Fruit fly (Drosophila melanogaster) whole organism, pupa: Measurements from ENCODE around the gene Naa20A.

ENCODE experiments used
- CG10348 ChIP-seq: fragments of 200-800 bp; sonication (Bioruptor generic); IDR thresholded peaks from 2 replicates; pipeline ENCODE4 v1.3.6; 2022; ENCODE audit warnings: missing biosample characterization, missing genetic modification characterization
- CG12605 ChIP-seq: fragments of 200-800 bp; sonication (Bioruptor generic); IDR thresholded peaks from 2 replicates; pipeline ENCODE4 v1.3.6; 2022; ENCODE audit warnings: missing biosample characterization, missing genetic modification characterization
- CG13204 ChIP-seq: fragments of 200-800 bp; sonication (Bioruptor generic); optimal IDR thresholded peaks from 2 replicates; lab custom pipeline; 2018; ENCODE audit warnings: missing biosample characterization, mild to moderate bottlenecking, missing genetic modification characterization, moderate library complexity
- CG14655 ChIP-seq: fragments of 200-800 bp; sonication (Bioruptor generic); optimal IDR thresholded peaks from 3 replicates; lab custom pipeline; 2017; ENCODE audit warnings: mild to moderate bottlenecking, missing biosample characterization, missing genetic modification reagents, missing genetic modification characterization
- CG15710 ChIP-seq: fragments of 200-800 bp; sonication (Bioruptor generic); optimal IDR thresholded peaks from 2 replicates; lab custom pipeline; 2018; ENCODE audit warnings: missing biosample characterization, mild to moderate bottlenecking, missing genetic modification characterization, moderate library complexity
- CG17806 ChIP-seq: fragments of 200-800 bp; sonication (Bioruptor generic); optimal IDR thresholded peaks from 2 replicates; lab custom pipeline; 2018; ENCODE audit warnings: missing biosample characterization, mild to moderate bottlenecking, missing genetic modification characterization, moderate library complexity
- CG32121 ChIP-seq: fragments of 200-800 bp; sonication (Bioruptor generic); IDR thresholded peaks from 2 replicates; pipeline ENCODE4 v1.3.6; 2022; ENCODE audit warnings: missing biosample characterization, missing genetic modification characterization
- CG34367 ChIP-seq: fragments of 200-800 bp; sonication (Bioruptor generic); optimal IDR thresholded peaks from 2 replicates; lab custom pipeline; 2018; ENCODE audit warnings: missing biosample characterization, mild to moderate bottlenecking, missing genetic modification characterization
- CG4496 ChIP-seq: fragments of 200-800 bp; sonication (Bioruptor generic); IDR thresholded peaks from 3 replicates; pipeline ENCODE4 v1.3.6; 2022; ENCODE audit warnings: missing biosample characterization, missing genetic modification characterization
- CG8159 ChIP-seq: fragments of 200-800 bp; sonication (Bioruptor generic); optimal IDR thresholded peaks from 3 replicates; lab custom pipeline; 2018; ENCODE audit warnings: missing biosample characterization, mild to moderate bottlenecking, missing genetic modification characterization, moderate library complexity
- CG8301 ChIP-seq: fragments of 200-800 bp; sonication (Bioruptor generic); optimal IDR thresholded peaks from 2 replicates; lab custom pipeline; 2018; ENCODE audit warnings: missing biosample characterization, mild to moderate bottlenecking, missing genetic modification characterization
- CG9948 ChIP-seq: fragments of 200-800 bp; sonication (Bioruptor generic); optimal IDR thresholded peaks from 2 replicates; lab custom pipeline; 2018; ENCODE audit warnings: missing biosample characterization, mild to moderate bottlenecking, missing genetic modification characterization, moderate library complexity
- D1 ChIP-seq: fragments of 200-800 bp; sonication (Bioruptor generic); optimal IDR thresholded peaks from 2 replicates; lab custom pipeline; 2018; ENCODE audit warnings: missing biosample characterization, mild to moderate bottlenecking, missing genetic modification characterization, moderate library complexity
- EcR ChIP-seq: fragments of 200-800 bp; sonication (Bioruptor generic); optimal IDR thresholded peaks from 3 replicates; lab custom pipeline; 2019; ENCODE audit warnings: missing biosample characterization, missing genetic modification characterization, mild to moderate bottlenecking, moderate library complexity, missing genetic modification reagents
- Ets98B ChIP-seq: fragments of 200-800 bp; sonication (Bioruptor generic); IDR thresholded peaks from 2 replicates; pipeline ENCODE4 v1.3.6; 2022; ENCODE audit warnings: missing biosample characterization, missing genetic modification characterization
- Pif1A ChIP-seq: fragments of 200-800 bp; sonication (Bioruptor generic); optimal IDR thresholded peaks from 3 replicates; lab custom pipeline; 2016; ENCODE audit warnings: missing biosample characterization, missing genetic modification characterization
- Pif1B ChIP-seq: fragments of 200-800 bp; sonication (Bioruptor generic); optimal IDR thresholded peaks from 3 replicates; lab custom pipeline; 2016; ENCODE audit warnings: missing biosample characterization, missing genetic modification characterization
- Snoo ChIP-seq: fragments of 200-800 bp; sonication (Bioruptor generic); optimal IDR thresholded peaks from 3 replicates; lab custom pipeline; 2017; ENCODE audit warnings: missing biosample characterization, mild to moderate bottlenecking, missing genetic modification characterization, inconsistent platforms
- fd96Ca ChIP-seq: fragments of 200-800 bp; sonication (Bioruptor generic); IDR thresholded peaks from 3 replicates; pipeline ENCODE4 v1.3.6; 2022; ENCODE audit warnings: missing biosample characterization, missing genetic modification characterization
- gl ChIP-seq: fragments of 200-800 bp; sonication (Bioruptor generic); optimal IDR thresholded peaks from 2 replicates; lab custom pipeline; 2018; ENCODE audit warnings: missing biosample characterization, mild to moderate bottlenecking, missing genetic modification characterization
- rn ChIP-seq: fragments of 200-800 bp; sonication (Bioruptor generic); IDR thresholded peaks from 2 replicates; pipeline ENCODE4 v1.3.6; 2022; ENCODE audit warnings: missing biosample characterization, missing genetic modification characterization

Naa20A gene

DNA sequence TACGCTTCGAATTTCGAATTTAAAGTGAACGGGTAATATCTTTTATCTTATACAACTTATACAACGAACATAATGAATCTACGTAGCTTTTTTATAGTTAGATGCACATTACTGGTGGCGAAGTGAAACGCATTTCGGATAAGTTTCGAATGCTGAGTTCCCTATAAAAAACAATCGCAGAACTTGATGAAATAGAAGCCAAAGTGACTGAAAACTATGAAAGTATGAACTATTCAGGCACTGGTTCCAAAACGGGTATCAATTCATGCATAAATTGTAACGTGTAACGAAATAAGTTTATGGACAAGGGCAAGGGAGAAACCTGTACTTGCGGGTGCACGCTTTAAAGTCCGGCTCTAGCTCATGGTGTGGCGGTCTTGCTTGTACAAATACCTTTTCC, 27.0 kb downstream of the Naa20A start:
- TF ChIP-seq rn (GFP tag; lab: Robert Waterston, UW) (no peak), CG10348 (GFP tag; lab: Robert Waterston, UW) (no peak), Ets98B (GFP tag; lab: Robert Waterston, UW) (no peak), CG17806 (tag; lab: Kevin White, UChicago) (no peak), CG12605 (GFP tag; lab: Robert Waterston, UW) (no peak), CG13204 (GFP tag; lab: Kevin White, UChicago) (no peak), CG8301 (no peak), D1 (tag; lab: Kevin White, UChicago) (no peak), CG4496 (GFP tag; lab: Robert Waterston, UW) (no peak), CG15710 (tag; lab: Kevin White, UChicago) (no peak), gl (tag; lab: Kevin White, UChicago) (no peak), CG8159 (tag; lab: Kevin White, UChicago) (no peak), Pif1B (GFP tag; lab: Kevin White, UChicago) (no peak)

DNA sequence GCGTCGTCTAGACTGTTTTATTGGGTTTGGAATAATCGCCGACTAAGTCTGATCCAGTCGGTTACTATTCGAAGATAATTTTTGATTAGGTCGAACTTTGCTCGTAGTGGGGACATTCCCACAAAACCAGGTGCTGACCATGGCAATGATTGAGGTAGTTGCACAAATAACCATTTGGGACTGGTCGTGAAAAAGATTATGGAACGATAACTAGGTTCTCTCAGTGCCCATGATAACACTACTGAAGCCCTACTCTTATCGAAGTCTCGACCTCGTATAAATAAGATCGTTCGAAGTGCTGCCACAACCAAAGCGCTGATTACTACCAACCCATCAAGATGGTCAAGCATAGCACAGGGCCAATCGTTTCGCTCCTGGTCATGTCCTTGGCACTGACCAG, 30.6 kb downstream of the Naa20A start, which contains the start of gene CG14205:
Gene CG14205, plus strand, starts transcription at position 301 of the 400 bp plus-strand sequence.
- TF ChIP-seq CG13204 (GFP tag; lab: Kevin White, UChicago) = no peak
- no peak for TF ChIP-seq rn (GFP tag; lab: Robert Waterston, UW)
- TF ChIP-seq gl (tag; lab: Kevin White, UChicago) = no peak
- TF ChIP-seq CG8159 (tag; lab: Kevin White, UChicago) = no peak
- TF ChIP-seq CG8301 = no peak
- TF ChIP-seq CG17806 (tag; lab: Kevin White, UChicago) = no peak
- TF ChIP-seq CG14655 = no peak
- no peak for TF ChIP-seq Snoo (tag; lab: Kevin White, UChicago)
- TF ChIP-seq Ets98B (GFP tag; lab: Robert Waterston, UW) = no peak
- TF ChIP-seq D1 (tag; lab: Kevin White, UChicago) = no peak
- no peak for TF ChIP-seq Pif1A (GFP tag; lab: Kevin White, UChicago)
- no peak for TF ChIP-seq CG32121 (GFP tag; lab: Robert Waterston, UW)
- no peak for TF ChIP-seq CG15710 (tag; lab: Kevin White, UChicago)

DNA sequence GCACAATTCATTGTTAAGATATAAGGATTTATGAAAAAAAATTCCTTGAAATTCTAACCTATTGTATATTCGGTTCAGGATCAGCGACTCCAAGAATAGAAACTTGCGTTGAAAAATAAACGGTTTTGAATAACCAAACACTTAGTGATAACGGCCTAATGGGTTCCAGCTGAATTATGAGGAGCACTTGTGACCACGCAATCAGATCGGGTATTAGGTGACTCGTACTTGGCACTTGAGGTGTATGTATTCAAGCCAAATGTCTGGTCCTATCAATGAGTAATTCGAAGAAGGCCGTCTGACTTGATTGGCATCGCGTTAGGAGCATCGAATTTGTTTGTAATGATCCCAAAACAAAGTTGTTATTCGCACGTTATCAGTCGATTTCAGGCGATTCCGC, 32.3 kb downstream of the Naa20A start:
- no peak for TF ChIP-seq D1 (tag; lab: Kevin White, UChicago)
- no peak for TF ChIP-seq fd96Ca
- no peak for TF ChIP-seq CG10348 (GFP tag; lab: Robert Waterston, UW)
- TF ChIP-seq CG14655 = no peak
- TF ChIP-seq EcR (GFP tag; lab: Kevin White, UChicago) = no peak
- no peak for TF ChIP-seq CG12605 (GFP tag; lab: Robert Waterston, UW)
- no peak for TF ChIP-seq CG15710 (tag; lab: Kevin White, UChicago)
- no peak for TF ChIP-seq rn (GFP tag; lab: Robert Waterston, UW)
- TF ChIP-seq CG13204 (GFP tag; lab: Kevin White, UChicago) = no peak
- TF ChIP-seq CG8159 (tag; lab: Kevin White, UChicago) = no peak

DNA sequence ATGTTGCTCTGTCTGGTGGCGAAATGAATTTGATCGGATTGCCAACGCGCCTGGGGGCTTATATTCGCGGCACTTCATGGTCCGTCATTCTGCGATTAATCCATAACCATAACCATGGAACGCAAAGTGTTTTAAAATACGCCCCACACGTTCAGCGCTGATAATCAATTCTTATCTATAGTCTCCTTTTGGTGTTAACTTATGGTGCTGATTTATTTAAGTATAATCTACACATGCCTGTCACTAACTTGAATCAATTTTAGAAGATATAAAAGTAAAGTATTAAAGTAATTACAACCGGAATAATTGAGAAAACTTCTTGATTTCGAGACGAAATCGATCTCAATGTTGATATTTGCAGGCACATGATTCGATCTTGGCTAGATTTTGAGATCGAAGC, 32.8 kb downstream of the Naa20A start, which contains the start of gene CG14219:
Gene CG14219, minus strand, starts transcription at position 101 of the 400 bp plus-strand sequence.
- TF ChIP-seq Pif1B (GFP tag; lab: Kevin White, UChicago) (no peak), CG17806 (tag; lab: Kevin White, UChicago) (no peak), CG12605 (GFP tag; lab: Robert Waterston, UW) (no peak), D1 (tag; lab: Kevin White, UChicago) (no peak), Ets98B (GFP tag; lab: Robert Waterston, UW) (no peak), CG13204 (GFP tag; lab: Kevin White, UChicago) (no peak), Snoo (tag; lab: Kevin White, UChicago) (no peak), CG8159 (tag; lab: Kevin White, UChicago) (no peak), CG9948 (tag; lab: Kevin White, UChicago) (no peak), CG32121 (GFP tag; lab: Robert Waterston, UW) (no peak), rn (GFP tag; lab: Robert Waterston, UW) (no peak), fd96Ca (no peak), gl (tag; lab: Kevin White, UChicago) (no peak), CG14655 (no peak), CG4496 (GFP tag; lab: Robert Waterston, UW) (no peak)

DNA sequence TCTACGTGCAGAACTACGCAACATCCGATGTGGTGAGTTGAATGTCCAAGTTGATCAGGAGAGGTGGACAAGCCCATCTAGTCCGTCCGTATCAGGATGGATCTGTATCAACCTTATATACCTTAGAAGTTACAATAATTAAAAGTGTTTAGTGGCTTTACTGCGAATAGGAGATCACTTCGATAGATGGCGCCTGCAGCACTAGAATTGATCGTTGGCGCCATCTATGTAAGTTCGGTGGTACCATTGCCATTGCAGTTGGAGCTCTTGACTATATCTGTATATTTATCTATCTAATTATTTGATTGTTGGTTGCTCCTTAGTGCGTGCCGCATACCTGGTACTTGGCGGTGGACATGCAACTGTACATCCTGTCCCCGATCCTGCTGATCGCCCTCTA, 37.7 kb downstream of the Naa20A start:
- TF ChIP-seq gl (tag; lab: Kevin White, UChicago) (no peak), D1 (tag; lab: Kevin White, UChicago) (no peak), Pif1B (GFP tag; lab: Kevin White, UChicago) (no peak), CG13204 (GFP tag; lab: Kevin White, UChicago) (no peak), CG12605 (GFP tag; lab: Robert Waterston, UW) (no peak), Pif1A (GFP tag; lab: Kevin White, UChicago) (no peak), CG34367 (tag; lab: Kevin White, UChicago) (no peak), CG10348 (GFP tag; lab: Robert Waterston, UW) (no peak), rn (GFP tag; lab: Robert Waterston, UW) (no peak), fd96Ca (no peak), CG8159 (tag; lab: Kevin White, UChicago) (no peak), CG8301 (no peak), CG4496 (GFP tag; lab: Robert Waterston, UW) (no peak), CG15710 (tag; lab: Kevin White, UChicago) (no peak), Ets98B (GFP tag; lab: Robert Waterston, UW) (no peak), CG9948 (tag; lab: Kevin White, UChicago) (no peak), Snoo (tag; lab: Kevin White, UChicago) (no peak)

DNA sequence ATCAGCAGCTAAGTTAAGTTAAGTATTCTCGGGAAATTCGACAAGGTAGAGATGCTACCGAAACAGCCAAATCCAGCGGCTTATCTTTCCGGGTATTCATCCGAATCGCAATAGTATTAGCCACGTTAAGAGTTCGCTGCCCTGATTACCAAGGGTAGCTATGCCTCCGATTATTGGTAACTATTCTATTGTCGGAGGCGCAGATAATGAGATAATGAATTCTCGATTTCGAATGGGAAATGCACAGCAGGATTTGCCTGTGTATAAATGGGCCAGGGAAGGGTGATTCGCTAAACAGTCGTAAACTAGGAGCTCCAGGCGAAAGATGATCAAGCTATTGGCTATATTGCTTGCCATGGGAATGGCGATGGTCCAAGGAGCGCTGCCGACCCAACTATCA, 39.6 kb downstream of the Naa20A start, which contains the start of gene CG14204:
Gene CG14204, plus strand, starts transcription at position 301 of the 400 bp plus-strand sequence.
- TF ChIP-seq fd96Ca (no peak), CG4496 (GFP tag; lab: Robert Waterston, UW) (no peak), Pif1B (GFP tag; lab: Kevin White, UChicago) (no peak), CG34367 (tag; lab: Kevin White, UChicago) (no peak), CG8301 (no peak), CG17806 (tag; lab: Kevin White, UChicago) (no peak), EcR (GFP tag; lab: Kevin White, UChicago) (no peak), gl (tag; lab: Kevin White, UChicago) (no peak), CG15710 (tag; lab: Kevin White, UChicago) (no peak), Ets98B (GFP tag; lab: Robert Waterston, UW) (no peak), CG9948 (tag; lab: Kevin White, UChicago) (no peak), CG14655 (no peak), CG10348 (GFP tag; lab: Robert Waterston, UW) (no peak), rn (GFP tag; lab: Robert Waterston, UW) (no peak), Pif1A (GFP tag; lab: Kevin White, UChicago) (no peak), Snoo (tag; lab: Kevin White, UChicago) (no peak), CG8159 (tag; lab: Kevin White, UChicago) (no peak), CG12605 (GFP tag; lab: Robert Waterston, UW) (no peak)
